Worm (Caenorhabditis elegans): ENCODE results near the gene F46G10.2.

Gene F46G10.2

ce11 chrX:13340970-13341369 lies 18.2 kb downstream of the F46G10.2 start:
- TF ChIP-seq unc-62 (GFP tag; optimal IDR thresholded peaks at IDR 0.05), result no peak

DNA sequence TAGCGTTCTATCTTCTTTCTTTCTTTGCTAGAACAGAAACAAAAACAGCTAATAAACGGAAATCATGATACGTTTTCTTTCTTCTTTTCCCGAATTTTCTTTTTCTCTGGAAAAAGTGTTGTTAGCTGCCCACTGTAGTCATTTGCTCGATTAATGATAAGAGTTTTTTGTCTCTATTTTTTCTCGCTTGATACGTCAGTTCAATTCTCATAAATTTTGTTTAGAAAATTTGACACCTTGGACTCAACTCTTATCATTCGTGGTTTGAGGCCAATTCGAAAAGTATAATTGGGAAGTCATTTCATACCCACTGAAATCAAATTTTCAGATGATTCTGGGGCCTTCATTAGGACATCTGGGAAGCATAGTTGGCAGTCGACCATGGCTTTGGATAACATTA lies 19.1 kb downstream of the F46G10.2 start:
- no peak for TF ChIP-seq unc-62 (GFP tag; optimal IDR thresholded peaks at IDR 0.05)

DNA sequence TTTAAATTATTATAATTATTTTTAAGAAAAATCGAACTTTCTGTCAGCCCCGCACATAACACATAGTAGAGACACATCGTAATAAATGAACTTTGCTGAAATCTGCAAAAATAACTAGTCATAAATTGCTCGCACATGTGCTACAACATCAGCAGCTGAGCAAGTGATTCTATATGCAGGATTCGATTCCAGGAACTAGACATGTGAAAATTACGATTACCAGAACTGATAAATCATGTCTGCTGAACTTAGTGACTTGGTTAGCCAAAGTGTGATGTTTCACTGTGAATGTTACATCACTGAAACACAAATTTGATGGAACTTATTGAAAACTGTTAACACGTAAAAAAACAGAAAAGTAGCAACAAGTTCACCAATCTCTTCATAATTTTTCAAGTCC lies 24.5 kb downstream of the F46G10.2 start:
- TF ChIP-seq unc-62 (GFP tag; optimal IDR thresholded peaks at IDR 0.05), result no peak

ce11 chrX:13348417-13348816 lies 25.7 kb downstream of the F46G10.2 start:
- no peak for TF ChIP-seq unc-62 (GFP tag; optimal IDR thresholded peaks at IDR 0.05)

DNA sequence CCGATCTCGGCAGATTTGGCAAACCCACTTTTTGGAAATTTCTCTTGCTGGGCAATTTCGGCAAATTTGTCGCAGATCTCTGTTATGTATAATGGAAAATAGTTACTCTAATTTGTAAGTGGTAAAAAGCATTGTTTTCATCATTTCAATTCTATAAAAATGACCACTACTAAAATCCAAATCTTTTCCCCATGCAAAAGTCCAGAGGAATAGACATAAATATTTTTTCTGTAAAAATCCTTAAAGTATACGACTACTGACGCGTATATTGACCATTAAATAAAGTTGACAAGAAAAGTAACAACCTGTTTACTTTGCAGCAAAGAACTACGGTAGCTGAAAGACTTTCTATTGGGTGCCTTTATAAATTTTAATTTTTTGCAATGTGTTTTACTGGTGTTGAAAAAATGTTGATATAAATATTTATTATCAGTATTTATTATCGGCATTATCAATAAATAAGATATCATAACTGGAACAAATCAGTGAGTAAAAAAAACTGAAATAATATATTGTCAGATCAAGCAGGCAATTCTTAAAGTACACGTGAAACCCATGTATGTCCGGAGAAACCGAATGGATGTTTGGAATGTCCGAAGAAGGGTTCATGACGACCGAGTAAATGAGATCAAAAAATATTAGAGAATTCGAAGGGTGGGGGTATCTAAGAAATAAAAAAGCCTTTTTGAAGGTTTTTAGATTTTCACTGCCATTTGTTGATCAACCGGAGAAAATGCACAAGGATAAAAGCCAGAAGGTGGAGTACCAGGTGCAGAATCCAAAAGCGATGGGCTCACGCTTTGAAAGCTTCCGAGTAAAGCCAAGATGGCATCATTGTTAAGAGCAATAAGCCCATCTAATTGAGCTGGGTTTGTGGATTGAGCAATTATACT lies 26.7 kb downstream of the F46G10.2 start:
- TF ChIP-seq unc-62 (GFP tag; optimal IDR thresholded peaks at IDR 0.05), result no peak

- TF ChIP-seq unc-62 (GFP tag; optimal IDR thresholded peaks at IDR 0.05), result no peak
Measured at ce11 chrX:13350123-13350798, 27.5 kb downstream of the F46G10.2 start.

ce11 chrX:13350804-13351747 lies 28.3 kb downstream of the F46G10.2 start, which contains the start of gene mxl-3:
TSS of gene mxl-3 (minus strand) at chrX:13350804.
- no peak for TF ChIP-seq unc-62 (GFP tag; optimal IDR thresholded peaks at IDR 0.05)

DNA sequence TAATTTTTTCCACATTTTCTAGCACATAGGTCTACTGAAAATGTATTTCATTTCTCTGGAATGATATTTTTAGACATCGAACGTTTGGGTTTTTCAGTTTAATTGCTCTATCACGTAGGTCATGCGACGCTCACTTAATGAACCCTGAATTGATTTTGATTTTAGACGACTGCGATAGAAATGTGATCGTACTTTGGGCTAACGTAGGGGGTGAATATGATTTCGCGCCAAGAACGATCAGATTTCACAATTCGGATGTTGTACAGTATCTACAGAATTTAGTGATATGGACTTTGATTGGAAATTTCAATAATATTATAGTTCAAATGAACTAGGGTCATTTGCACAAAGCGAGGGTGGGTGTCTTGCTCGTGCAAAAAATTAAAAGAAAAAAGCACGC lies 29.4 kb downstream of the F46G10.2 start:
- TF ChIP-seq unc-62 (GFP tag; optimal IDR thresholded peaks at IDR 0.05), result no peak

DNA sequence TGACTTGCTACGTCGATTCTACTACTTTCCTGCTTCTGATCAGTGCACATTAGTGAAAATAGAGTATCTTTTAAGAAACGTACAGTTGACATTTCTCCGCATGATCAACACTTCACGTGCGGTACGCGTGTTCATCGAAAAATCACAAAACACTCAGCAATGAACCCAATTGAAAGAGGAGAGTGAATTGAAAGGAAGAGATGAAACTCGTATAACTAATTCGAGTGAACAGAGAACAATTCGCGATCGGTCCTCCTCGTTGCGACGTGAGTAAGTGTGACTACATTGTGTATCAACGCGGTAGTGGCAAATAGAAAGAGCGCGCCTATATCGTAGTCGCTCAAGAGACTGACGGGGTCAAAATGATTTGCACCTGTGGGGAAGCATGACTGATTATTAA lies 30.8 kb downstream of the F46G10.2 start:
- no peak for TF ChIP-seq unc-62 (GFP tag; optimal IDR thresholded peaks at IDR 0.05)

DNA sequence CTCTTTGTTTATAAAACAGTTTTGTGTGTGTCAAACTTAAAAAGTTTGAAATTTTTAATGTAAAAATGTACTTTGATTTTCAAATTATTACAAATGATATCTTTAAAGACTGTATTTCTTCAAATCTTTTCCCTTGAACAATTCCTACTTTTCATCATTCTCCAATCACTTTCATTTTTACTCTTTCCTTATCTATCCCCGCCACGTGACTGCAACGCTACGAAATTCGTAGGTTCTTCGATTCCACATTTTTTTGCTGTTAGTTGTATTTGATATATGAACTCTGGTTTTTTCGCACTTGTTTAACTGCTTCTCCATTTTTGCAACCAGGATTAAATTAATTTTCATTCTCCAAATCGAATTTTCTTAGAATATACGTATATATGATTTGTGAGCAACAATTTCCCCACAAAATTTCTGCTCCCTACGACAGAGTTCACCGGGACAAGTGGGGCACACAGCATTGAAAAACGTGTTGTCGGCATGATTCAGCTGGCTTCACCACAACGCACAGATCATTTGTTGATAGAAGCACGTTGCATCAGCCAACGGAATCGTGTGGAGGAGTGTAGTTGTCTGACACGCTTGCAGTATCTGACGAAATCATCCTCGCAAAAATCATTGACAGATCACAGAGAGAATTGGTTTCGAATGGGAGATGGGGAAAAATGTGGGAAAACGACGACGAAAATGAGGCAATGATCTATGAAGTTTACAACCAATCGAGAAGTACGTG lies 32.1 kb downstream of the F46G10.2 start:
- TF ChIP-seq unc-62 (GFP tag; optimal IDR thresholded peaks at IDR 0.05), result no peak

DNA sequence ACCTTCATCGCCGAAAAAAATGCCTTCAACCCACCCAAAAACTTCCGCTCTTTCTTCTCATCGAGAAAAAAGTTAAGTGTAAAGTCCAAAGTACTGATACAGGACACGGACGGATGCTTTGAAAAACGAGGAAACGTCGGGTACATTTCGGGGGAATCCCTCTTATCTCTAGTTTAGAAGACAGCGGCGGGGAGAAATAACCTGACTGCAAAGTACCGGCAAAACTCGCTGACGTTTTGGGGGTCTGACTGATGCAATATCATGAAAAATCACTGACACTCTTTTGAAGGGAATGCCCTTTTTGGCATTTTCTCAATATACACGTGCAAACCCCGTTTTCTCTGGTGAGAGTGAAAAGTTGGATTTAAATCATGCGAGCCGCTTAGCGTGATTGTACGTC lies 33.7 kb downstream of the F46G10.2 start:
- TF ChIP-seq unc-62 (GFP tag; optimal IDR thresholded peaks at IDR 0.05), result no peak

DNA sequence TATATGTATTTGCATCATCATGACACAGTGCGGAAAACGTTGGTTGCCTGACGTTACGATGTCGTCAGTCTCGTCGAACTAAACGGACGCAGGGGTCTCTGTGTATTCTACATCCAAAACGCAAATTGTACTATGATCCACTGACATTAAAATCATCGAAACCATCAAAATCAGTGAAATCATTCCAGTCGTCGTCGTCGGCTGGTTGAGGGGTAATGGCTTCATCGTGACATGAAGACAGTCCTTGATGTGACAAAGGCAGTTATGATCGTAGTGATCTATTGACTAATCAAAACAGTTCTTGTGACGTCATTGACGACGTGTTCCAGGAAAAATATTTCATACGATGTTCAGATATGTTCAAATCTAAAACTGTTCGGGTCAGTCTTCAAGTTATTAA lies 34.9 kb downstream of the F46G10.2 start:
- no peak for TF ChIP-seq unc-62 (GFP tag; optimal IDR thresholded peaks at IDR 0.05)

- TF ChIP-seq unc-62 (GFP tag; optimal IDR thresholded peaks at IDR 0.05), result no peak
Measured at ce11 chrX:13358573-13358972, 35.8 kb downstream of the F46G10.2 start.

- TF ChIP-seq unc-62 (GFP tag; optimal IDR thresholded peaks at IDR 0.05), result no peak
Measured at ce11 chrX:13359800-13360199, 37.0 kb downstream of the F46G10.2 start.

ce11 chrX:13360632-13361031 lies 37.9 kb downstream of the F46G10.2 start:
- no peak for TF ChIP-seq unc-62 (GFP tag; optimal IDR thresholded peaks at IDR 0.05)
